Worm (Caenorhabditis elegans): ENCODE measurements around the gene memi-1.

Gene memi-1

ce11 chrIV:4760378-4761084 is at the start of gene memi-1, which contains the start of gene cyp-31A3:
memi-1 (minus strand) TSS chrIV:4760428.
cyp-31A3 (plus strand) TSS chrIV:4761049.
- TF ChIP-seq lin-14 (GFP tag; optimal IDR thresholded peaks at IDR 0.05) (no peak), efl-1 (optimal IDR thresholded peaks at IDR 0.05) (no peak), efl-1 (GFP tag; optimal IDR thresholded peaks at IDR 0.05 in 1 of 2) (peak in 1 of 2 experiments; percentile 23)

- TF ChIP-seq nhr-85 (tag): no peak
- no peak for TF ChIP-seq ceh-88 (GFP tag; IDR thresholded peaks at IDR 0.05)
- no peak for TF ChIP-seq dpl-1 (GFP tag; optimal IDR thresholded peaks at IDR 0.05)
- no peak for TF ChIP-seq lin-15B (tag; optimal IDR thresholded peaks at IDR 0.05)
- no peak for TF ChIP-seq fkh-4 (tag; optimal IDR thresholded peaks at IDR 0.05; ENCODE audit: borderline replicate concordance)
- no peak for TF ChIP-seq ceh-8 (GFP tag; optimal IDR thresholded peaks at IDR 0.05)
- no peak for TF ChIP-seq nhr-11 (tag; optimal IDR thresholded peaks at IDR 0.05)
- no peak for TF ChIP-seq snu-23 (GFP tag; optimal IDR thresholded peaks at IDR 0.05)
- TF ChIP-seq sox-4 (tag; optimal IDR thresholded peaks at IDR 0.05): no peak
- no peak for TF ChIP-seq isw-1 (GFP tag; IDR thresholded peaks at IDR 0.05)
- TF ChIP-seq C16A3.4 (tag; optimal IDR thresholded peaks at IDR 0.05): no peak
- TF ChIP-seq tbx-2 (tag; optimal IDR thresholded peaks at IDR 0.05): no peak
- TF ChIP-seq unc-62 (GFP tag; optimal IDR thresholded peaks at IDR 0.05): no peak
These were observed 49.6 kb upstream of the memi-1 start, which contains the start of gene H06H21.37 for ce11 chrIV:4809813-4810212. H06H21.37 (minus strand) TSS chrIV:4809974.

DNA sequence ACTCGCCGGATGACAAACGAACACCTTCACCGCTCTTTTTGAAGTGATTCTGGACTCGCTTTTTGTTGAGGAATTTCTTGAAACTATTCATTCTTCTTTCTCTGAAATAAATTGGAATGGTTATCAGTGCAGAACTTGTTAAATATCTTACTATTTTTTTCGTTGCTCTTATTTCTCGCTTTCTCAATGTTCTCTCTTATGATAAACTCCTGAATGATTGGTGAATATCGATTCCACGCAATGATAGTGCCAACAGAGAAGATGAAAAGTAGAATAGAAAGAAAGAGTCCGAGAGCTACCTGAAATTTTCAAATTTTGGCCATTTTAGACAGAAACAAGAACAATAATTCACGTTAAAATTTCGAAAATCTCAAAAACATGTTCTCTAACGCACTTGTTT is 49.2 kb upstream of the memi-1 start, which contains the start of gene ubxn-6:
Gene ubxn-6 (minus strand): TSS at position 101 of the 400 bp plus-strand sequence.
- TF ChIP-seq elt-2 (tag; optimal IDR thresholded peaks at IDR 0.05): no peak
- no peak for TF ChIP-seq jun-1 (tag; optimal IDR thresholded peaks at IDR 0.05)
- TF ChIP-seq lin-39 (tag; optimal IDR thresholded peaks at IDR 0.05): no peak
- TF ChIP-seq unc-98 (GFP tag; IDR thresholded peaks at IDR 0.05): no peak
- no peak for TF ChIP-seq nhr-237 (tag; optimal IDR thresholded peaks at IDR 0.05)
- no peak for TF ChIP-seq unc-130 (tag; optimal IDR thresholded peaks at IDR 0.05)
- no peak for TF ChIP-seq ztf-11 (tag; optimal IDR thresholded peaks at IDR 0.05)
- TF ChIP-seq nhr-11 (tag; optimal IDR thresholded peaks at IDR 0.05): no peak
- TF ChIP-seq ceh-90 (tag; optimal IDR thresholded peaks at IDR 0.05): no peak
- TF ChIP-seq zip-4 (GFP tag; optimal IDR thresholded peaks at IDR 0.05): no peak
- no peak for TF ChIP-seq egl-13 (tag; optimal IDR thresholded peaks at IDR 0.05)
- TF ChIP-seq pax-3 (tag; optimal IDR thresholded peaks at IDR 0.05): no peak
- no peak for TF ChIP-seq unc-62 (GFP tag; optimal IDR thresholded peaks at IDR 0.05)
- no peak for TF ChIP-seq C34B4.2 (tag; optimal IDR thresholded peaks at IDR 0.05)
- TF ChIP-seq nhr-71 (tag; optimal IDR thresholded peaks at IDR 0.05): no peak

- TF ChIP-seq jun-1 (tag; optimal IDR thresholded peaks at IDR 0.05) (no peak), ztf-11 (tag; optimal IDR thresholded peaks at IDR 0.05) (no peak), xbp-1 (tag; optimal IDR thresholded peaks at IDR 0.05) (no peak), lin-13 (GFP tag; optimal IDR thresholded peaks at IDR 0.05) (no peak)
These were observed 47.0 kb upstream of the memi-1 start, which contains the start of gene H06H21.11 for ce11 chrIV:4807219-4807618. H06H21.11 (minus strand) TSS chrIV:4807319.

ce11 chrIV:4806486-4806885 is 46.3 kb upstream of the memi-1 start, which contains the start of gene dpf-5:
dpf-5 (minus strand) TSS chrIV:4806586.
- TF ChIP-seq nhr-85 (tag): peak; percentile 10
- TF ChIP-seq efl-3 (GFP tag; optimal IDR thresholded peaks at IDR 0.05): no peak

DNA sequence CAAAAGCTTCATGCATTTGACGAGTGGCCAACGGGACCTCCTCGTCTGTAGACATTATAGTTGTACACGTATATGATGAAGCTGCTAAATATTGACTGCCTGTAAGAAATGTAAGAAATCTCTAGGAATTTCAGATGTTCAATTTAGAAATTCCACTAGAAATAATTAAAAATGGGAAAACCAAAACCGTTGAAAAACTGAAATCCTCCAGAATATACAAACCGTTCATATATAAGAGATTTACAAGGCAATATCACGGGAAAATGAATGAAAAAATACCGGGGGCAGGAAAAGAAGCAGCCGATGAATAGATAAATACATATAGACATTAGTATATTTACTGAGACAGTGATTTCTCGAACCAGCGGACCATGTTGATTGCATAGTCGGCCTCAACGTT is 42.3 kb upstream of the memi-1 start, which contains the start of gene dpf-7:
Gene dpf-7 (minus strand): TSS at position 101 of the 400 bp plus-strand sequence.
- TF ChIP-seq lin-39 (tag; optimal IDR thresholded peaks at IDR 0.05) (no peak), fkh-4 (tag; optimal IDR thresholded peaks at IDR 0.05; ENCODE audit: borderline replicate concordance) (no peak), nhr-19 (GFP tag; conservative IDR thresholded peaks at IDR 0.05) (no peak), C04F5.9 (tag; optimal IDR thresholded peaks at IDR 0.05) (no peak), tbx-2 (tag; optimal IDR thresholded peaks at IDR 0.05) (no peak), elt-3 (tag; optimal IDR thresholded peaks at IDR 0.05) (no peak), egl-13 (tag; optimal IDR thresholded peaks at IDR 0.05) (no peak), nhr-84 (tag; optimal IDR thresholded peaks at IDR 0.05) (no peak), tlp-1 (tag; optimal IDR thresholded peaks at IDR 0.05) (no peak), grh-1 (GFP tag; IDR thresholded peaks at IDR 0.05) (no peak), ces-1 (GFP tag; optimal IDR thresholded peaks at IDR 0.05) (no peak), nhr-76 (tag; optimal IDR thresholded peaks at IDR 0.05) (no peak), C16A3.4 (tag; optimal IDR thresholded peaks at IDR 0.05) (no peak), elt-2 (tag; optimal IDR thresholded peaks at IDR 0.05) (no peak), pqm-1 (tag; optimal IDR thresholded peaks at IDR 0.05) (no peak), pag-3 (tag; optimal IDR thresholded peaks at IDR 0.05; ENCODE audit: borderline replicate concordance, insufficient read depth) (no peak)
